Fruit fly (Drosophila melanogaster) whole organism: ENCODE data around the gene Atg12.

Experiments
- Dll ChIP-seq: fragments of >200 bp; optimal IDR thresholded peaks from 2 replicates; lab custom pipeline; 2017
- pan ChIP-seq: fragments of >200 bp; optimal IDR thresholded peaks from 2 replicates; lab custom pipeline; 2017
- psq ChIP-seq: fragments of >200 bp; optimal IDR thresholded peaks from 2 replicates; lab custom pipeline; 2017

DNA sequence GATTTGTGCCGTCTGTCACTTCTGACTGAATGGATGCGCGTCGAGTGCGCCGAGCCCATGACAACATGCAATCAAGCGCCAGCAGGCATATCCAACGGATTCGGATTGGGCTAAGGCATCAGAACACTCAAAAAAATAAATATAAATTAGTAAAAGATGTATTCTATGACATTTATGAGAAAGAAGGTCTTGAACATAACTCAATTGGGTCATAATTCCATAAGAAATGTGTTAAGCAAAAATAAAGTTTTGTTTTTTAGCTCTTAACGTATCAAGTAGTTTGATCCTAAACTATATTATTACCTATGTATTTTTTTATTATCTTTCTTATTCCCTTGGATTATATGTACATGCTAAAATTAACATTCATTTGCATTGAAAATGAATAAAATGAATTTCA, 23.2 kb upstream of the Atg12 start:
- no peak for TF ChIP-seq psq
- TF ChIP-seq pan (lab: Kevin White, UChicago), result no peak
- TF ChIP-seq Dll (lab: Kevin White, UChicago), result no peak
